Fruit fly (Drosophila melanogaster): ENCODE measurements around the gene zfh1.

The zfh1 gene

DNA sequence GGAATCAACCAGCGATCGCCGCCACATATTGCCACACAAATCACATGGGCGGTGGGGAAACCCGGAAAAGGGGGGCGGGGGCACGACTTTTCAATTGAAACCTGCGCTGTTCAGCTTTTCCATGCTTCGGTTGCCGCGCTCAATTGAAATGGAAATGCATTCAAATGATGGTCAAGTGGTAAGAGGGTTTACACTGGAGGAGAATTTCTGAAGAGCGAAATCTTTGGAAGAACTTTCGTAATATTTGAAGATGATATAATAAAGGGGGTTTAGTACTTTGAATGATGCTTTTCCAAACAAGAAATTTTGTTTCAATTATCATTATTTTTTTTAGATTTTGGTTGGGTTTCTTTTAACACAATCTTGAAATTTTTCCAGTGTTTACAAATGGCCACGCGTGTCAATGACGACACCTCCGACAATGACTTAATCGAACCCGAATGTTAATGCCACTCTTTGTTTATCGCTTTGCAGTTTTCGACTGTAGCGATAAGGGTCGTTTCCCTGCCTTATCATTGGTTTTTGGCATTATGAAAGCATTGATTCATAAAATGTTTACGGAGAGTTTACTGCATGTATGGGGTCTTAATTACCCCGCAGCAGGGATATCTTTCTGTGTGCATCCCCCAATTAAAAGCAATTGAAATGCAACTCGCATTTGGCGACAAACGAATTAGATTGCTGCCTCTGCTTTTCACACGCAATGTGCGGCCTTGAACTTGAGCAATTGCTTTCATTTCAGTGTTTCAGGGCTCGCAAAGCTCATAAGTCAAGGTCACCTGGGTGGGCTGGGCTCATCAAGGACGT lies 46.9 kb downstream of the zfh1 start (continued):
- TF ChIP-seq CG42726 (GFP tag; IDR thresholded peaks at IDR 0.05; ENCODE audit: partially characterized antibody) = no peak
- 0 out of 3 replicates have a peak, but pooled peaks have one; percentile 6 for TF ChIP-seq CG6791 (GFP tag; IDR thresholded peaks at IDR 0.05; ENCODE audit: partially characterized antibody)
- TF ChIP-seq Pdp1 (GFP tag; optimal IDR thresholded peaks at IDR 0.05) = peak in 1 of 2 experiments; percentile 68
- TF ChIP-seq CG12391 (tag; optimal IDR thresholded peaks at IDR 0.05) = peak; percentile 67
- peak; percentile 91 for TF ChIP-seq sens (GFP tag)
- TF ChIP-seq CG18619 (GFP tag; optimal IDR thresholded peaks at IDR 0.05) = peak; percentile 22
- peak; percentile 22; the same call in 1 of the 3 replicates for TF ChIP-seq CG14050 (GFP tag; IDR thresholded peaks at IDR 0.05)
- TF ChIP-seq Dbx (GFP tag; IDR thresholded peaks at IDR 0.05) = 0 out of 3 replicates have a peak, but pooled peaks have one; percentile 15
- peak; percentile 56; the same call in 1 of the 2 replicates for TF ChIP-seq chm (GFP tag; IDR thresholded peaks at IDR 0.05)
- TF ChIP-seq tio (GFP tag; optimal IDR thresholded peaks at IDR 0.05) = no peak
- peak; percentile 37; the same call in 2 of the 3 replicates for TF ChIP-seq Aef1 (GFP tag; IDR thresholded peaks at IDR 0.05)
- peak; percentile 51; the same call in 1 of the 2 replicates for TF ChIP-seq ranshi (GFP tag; IDR thresholded peaks at IDR 0.05)
- peak; percentile 61 for TF ChIP-seq CG15269 (tag; optimal IDR thresholded peaks at IDR 0.05)
- peak; percentile 59 for TF ChIP-seq crol (GFP tag; IDR thresholded peaks at IDR 0.05)
- 0 out of 2 replicates have a peak, but pooled peaks have one; percentile 14 for TF ChIP-seq sens-2 (GFP tag; IDR thresholded peaks at IDR 0.05)
- peak; percentile 30 for TF ChIP-seq CG13775 (GFP tag; optimal IDR thresholded peaks at IDR 0.05)
- TF ChIP-seq unpg (GFP tag; optimal IDR thresholded peaks at IDR 0.05) = peak; percentile 59
- TF ChIP-seq CG15601 (tag; optimal IDR thresholded peaks at IDR 0.05) = peak; percentile 99
- TF ChIP-seq CG10979 (tag; optimal IDR thresholded peaks at IDR 0.05) = peak; percentile 62
- no peak for TF ChIP-seq Fer2 (tag; optimal IDR thresholded peaks at IDR 0.05)
- no peak for TF ChIP-seq CG11093 (GFP tag; IDR thresholded peaks at IDR 0.05)
- no peak for TF ChIP-seq ac (GFP tag; optimal IDR thresholded peaks at IDR 0.05)
- no peak for TF ChIP-seq Asciz (GFP tag; optimal IDR thresholded peaks at IDR 0.05)
- TF ChIP-seq Atf6 (GFP tag; IDR thresholded peaks at IDR 0.05) = peak; percentile 50; the same call in 1 of the 2 replicates
- TF ChIP-seq CG7556 (GFP tag; optimal IDR thresholded peaks at IDR 0.05) = peak; percentile 8
- peak; percentile 64 for TF ChIP-seq Oli (tag; optimal IDR thresholded peaks at IDR 0.05)
- peak; percentile 12; the same call in 1 of the 2 replicates for TF ChIP-seq ap (GFP tag; IDR thresholded peaks at IDR 0.05)
- peak; percentile 28 for TF ChIP-seq CG1602 (GFP tag; optimal IDR thresholded peaks at IDR 0.05)
- peak; percentile 18 for TF ChIP-seq CG10462 (GFP tag; optimal IDR thresholded peaks at IDR 0.05)
- TF ChIP-seq CG11504 (tag; optimal IDR thresholded peaks at IDR 0.05) = peak; percentile 72
- TF ChIP-seq CkIIα-i1 (GFP tag; IDR thresholded peaks at IDR 0.05) = no peak
- TF ChIP-seq CG18599 (GFP tag; optimal IDR thresholded peaks at IDR 0.05) = peak; percentile 25
- no peak for TF ChIP-seq Taf1 (GFP tag; IDR thresholded peaks at IDR 0.05)
- peak; percentile 47 for TF ChIP-seq CG30403 (GFP tag; optimal IDR thresholded peaks at IDR 0.05)
- TF ChIP-seq Med (GFP tag) = peak; percentile 75
- peak; percentile 12 for TF ChIP-seq cato (GFP tag; optimal IDR thresholded peaks at IDR 0.05; ENCODE audit: borderline replicate concordance)
- peak; percentile 51 for TF ChIP-seq CG2120 (GFP tag; optimal IDR thresholded peaks at IDR 0.05)
- peak; percentile 30; the same call in 1 of the 2 replicates for TF ChIP-seq wor (GFP tag; IDR thresholded peaks at IDR 0.05)
- no peak for TF ChIP-seq CG13287 (GFP tag; IDR thresholded peaks at IDR 0.05; ENCODE audit: partially characterized antibody)
- TF ChIP-seq row (GFP tag; IDR thresholded peaks at IDR 0.05) = peak; percentile 67
- TF ChIP-seq CG10267 (tag; optimal IDR thresholded peaks at IDR 0.05) = peak; percentile 32
- peak; percentile 12 for TF ChIP-seq Dek (tag; optimal IDR thresholded peaks at IDR 0.05)
- peak; percentile 46 for TF ChIP-seq CG12659 (GFP tag; optimal IDR thresholded peaks at IDR 0.05)
- no peak for TF ChIP-seq tx (GFP tag; optimal IDR thresholded peaks at IDR 0.05)
- TF ChIP-seq D19A (tag; optimal IDR thresholded peaks at IDR 0.05) = peak; percentile 22
- no peak for TF ChIP-seq wdn (GFP tag; IDR thresholded peaks at IDR 0.05)
- no peak for TF ChIP-seq pan (optimal IDR thresholded peaks at IDR 0.05)
- TF ChIP-seq pan (GFP tag; optimal IDR thresholded peaks at IDR 0.05 in 1 of 2, IDR thresholded peaks at IDR 0.05 in 1 of 2) = peak in 1 of 2 experiments; percentile 10
